Worm (Caenorhabditis elegans): ENCODE data around the gene ins-17.

Gene ins-17

DNA sequence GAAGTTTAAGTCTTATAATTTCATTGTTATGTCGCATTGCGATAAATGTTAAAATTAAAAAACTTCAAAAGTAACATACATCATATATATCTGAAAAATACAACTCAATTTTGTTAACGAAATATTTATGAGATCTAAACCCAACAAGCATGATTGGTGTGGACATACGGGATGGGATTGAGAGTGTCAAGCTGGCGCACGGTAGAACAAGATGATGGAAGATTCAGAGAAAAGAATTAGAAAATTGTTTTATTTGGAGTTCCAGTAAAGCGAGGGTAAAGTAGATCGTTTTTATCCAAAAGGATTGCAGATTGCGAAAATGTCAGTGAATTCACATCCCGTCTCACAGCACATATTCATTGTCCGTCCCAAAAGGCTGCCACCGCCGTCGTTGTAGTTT is 566 bp downstream of the ins-17 start (continued):
- TF ChIP-seq egl-44 (GFP tag; IDR thresholded peaks at IDR 0.05) = 0 out of 2 replicates have a peak, but pooled peaks have one; percentile 43
- TF ChIP-seq zim-3 (tag; optimal IDR thresholded peaks at IDR 0.05) = peak; percentile 23
- no peak for TF ChIP-seq nhr-80 (tag; optimal IDR thresholded peaks at IDR 0.05)
- TF ChIP-seq Y79H2A.3 (GFP tag; conservative IDR thresholded peaks at IDR 0.05) = no peak
- TF ChIP-seq Y53G8AR.9 (GFP tag; conservative IDR thresholded peaks at IDR 0.05) = peak; percentile 82
- no peak for TF ChIP-seq nhr-179 (tag; optimal IDR thresholded peaks at IDR 0.05)
- no peak for TF ChIP-seq akir-1 (GFP tag; optimal IDR thresholded peaks at IDR 0.05)
- TF ChIP-seq tbp1 (GFP tag; optimal IDR thresholded peaks at IDR 0.05) = peak; percentile 52
- TF ChIP-seq ceh-100 (GFP tag; IDR thresholded peaks at IDR 0.05) = peak; percentile 45; the same call in 1 of the 2 replicates

DNA sequence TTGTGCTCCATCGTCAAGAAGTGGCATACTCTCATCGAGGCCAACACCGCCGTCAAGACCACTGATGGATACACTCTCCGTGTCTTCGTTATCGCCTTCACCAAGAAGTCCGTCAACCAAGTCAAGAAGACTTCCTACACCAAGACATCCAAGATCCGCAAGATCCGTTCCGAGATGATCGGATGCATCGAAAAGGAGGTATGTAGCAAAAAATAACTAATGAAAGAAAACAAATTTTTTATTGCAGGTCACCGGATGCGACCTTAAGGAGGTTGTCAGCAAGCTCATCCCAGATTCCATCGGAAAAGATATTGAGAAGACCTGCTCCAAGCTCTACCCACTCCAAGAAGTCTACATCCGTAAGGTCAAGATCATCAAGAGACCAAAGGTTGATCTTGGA is 1.1 kb downstream of the ins-17 start:
- TF ChIP-seq mxl-1 (tag; optimal IDR thresholded peaks at IDR 0.05) (no peak), ama-1 (optimal IDR thresholded peaks at IDR 0.05) (no peak), ama-1 (GFP tag; optimal IDR thresholded peaks at IDR 0.05) (no peak), hmg-1.2 (GFP tag; IDR thresholded peaks at IDR 0.05) (0 out of 2 replicates have a peak, but pooled peaks have one; percentile 6), F57A8.1 (GFP tag; optimal IDR thresholded peaks at IDR 0.05) (peak; percentile 9), let-607 (tag; optimal IDR thresholded peaks at IDR 0.05) (no peak), ets-4 (GFP tag; optimal IDR thresholded peaks at IDR 0.05) (no peak), let-526 (GFP tag; IDR thresholded peaks at IDR 0.05) (no peak), lsl-1 (GFP tag; optimal IDR thresholded peaks at IDR 0.05) (no peak), ztf-3 (GFP tag; optimal IDR thresholded peaks at IDR 0.05) (no peak), ceh-91 (GFP tag; IDR thresholded peaks at IDR 0.05) (no peak), hrde-1 (tag; optimal IDR thresholded peaks at IDR 0.05; ENCODE audit: borderline replicate concordance) (no peak), tbx-9 (tag; optimal IDR thresholded peaks at IDR 0.05; ENCODE audit: borderline replicate concordance) (no peak), C06A6.2 (GFP tag; conservative IDR thresholded peaks at IDR 0.05) (no peak), pha-4 (tag; optimal IDR thresholded peaks at IDR 0.05) (no peak)

DNA sequence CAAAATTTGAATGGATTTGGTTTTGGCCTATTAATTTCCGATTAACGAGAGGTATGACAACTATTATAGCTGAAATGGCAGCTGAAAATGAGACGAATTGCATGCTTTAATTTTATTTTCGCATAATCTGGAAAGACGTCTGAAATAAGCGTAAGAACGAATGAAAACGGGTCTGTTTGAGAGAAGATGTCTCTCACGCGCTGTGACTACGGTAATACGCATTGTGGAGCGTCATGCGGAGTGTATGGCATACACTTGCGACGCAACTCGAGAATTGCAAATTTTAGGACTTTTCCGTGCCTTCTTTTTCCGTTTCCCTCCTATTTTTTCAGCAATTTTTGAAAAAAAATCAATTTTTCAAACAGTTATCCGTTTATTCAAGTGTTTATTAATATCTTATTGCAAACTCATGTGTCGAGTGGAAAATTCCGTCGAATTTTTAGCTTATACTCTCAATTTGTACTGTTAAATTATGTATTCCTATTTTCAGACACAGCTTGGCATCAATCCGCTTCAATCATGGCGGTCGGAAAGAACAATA is 1.9 kb downstream of the ins-17 start, which contains the start of gene rps-1:
TSS of gene rps-1 (plus strand) at position 491 of the 541 bp plus-strand sequence.
- TF ChIP-seq ztf-3 (GFP tag; optimal IDR thresholded peaks at IDR 0.05) (peak; percentile 89), ztf-22 (GFP tag; optimal IDR thresholded peaks at IDR 0.05) (peak; percentile 88), K12H6.12 (tag; optimal IDR thresholded peaks at IDR 0.05) (peak; percentile 97), cebp-2 (GFP tag; IDR thresholded peaks at IDR 0.05) (peak; percentile 90; the same call in 1 of the 2 replicates), lin-54 (GFP tag; optimal IDR thresholded peaks at IDR 0.05) (peak; percentile 97), sea-2 (GFP tag; IDR thresholded peaks at IDR 0.05) (peak; percentile 78; the same call in 1 of the 2 replicates), ceh-91 (GFP tag; IDR thresholded peaks at IDR 0.05) (peak; percentile 89), F22D6.2 (tag; optimal IDR thresholded peaks at IDR 0.05) (peak; percentile 91), lsl-1 (GFP tag; optimal IDR thresholded peaks at IDR 0.05) (peak; percentile 98), ztf-18 (tag; optimal IDR thresholded peaks at IDR 0.05) (peak; percentile 89), rec-8 (tag; optimal IDR thresholded peaks at IDR 0.05) (peak in 1 of 2 experiments; percentile 0), F10E7.11 (tag; optimal IDR thresholded peaks at IDR 0.05) (peak; percentile 86), hlh-12 (tag; optimal IDR thresholded peaks at IDR 0.05) (no peak), nhr-27 (tag; optimal IDR thresholded peaks at IDR 0.05) (peak; percentile 84), ztf-25 (GFP tag; IDR thresholded peaks at IDR 0.05) (peak; percentile 24; the same call in 1 of the 2 replicates), aptf-3 (GFP tag; IDR thresholded peaks at IDR 0.05) (peak; percentile 72; the same call in 1 of the 2 replicates), B0019.2 (GFP tag; conservative IDR thresholded peaks at IDR 0.05) (peak; percentile 77), ama-1 (optimal IDR thresholded peaks at IDR 0.05) (peak; percentile 53), ama-1 (GFP tag; optimal IDR thresholded peaks at IDR 0.05) (peak in 1 of 2 experiments; percentile 58), K11D2.4 (GFP tag; IDR thresholded peaks at IDR 0.05) (peak; percentile 98), mxl-1 (tag; optimal IDR thresholded peaks at IDR 0.05) (no peak), dox-1 (GFP tag; IDR thresholded peaks at IDR 0.05) (peak; percentile 99), sptf-2 (GFP tag; optimal IDR thresholded peaks at IDR 0.05) (no peak), zim-3 (tag; optimal IDR thresholded peaks at IDR 0.05) (peak; percentile 74), efl-1 (GFP tag; optimal IDR thresholded peaks at IDR 0.05) (peak; percentile 85), D2030.7 (GFP tag; IDR thresholded peaks at IDR 0.05) (peak; percentile 92), ceh-79 (tag; optimal IDR thresholded peaks at IDR 0.05) (peak; percentile 80), madf-10 (tag; optimal IDR thresholded peaks at IDR 0.05) (peak; percentile 94)

All from whole organism, young adult.